Worm (Caenorhabditis elegans) whole organism, L4/young adult: ENCODE measurements around the gene adal-1.

Experiments
- W03F9.2 ChIP-seq: fragments of 150-350 bp; optimal IDR thresholded peaks from 2 replicates; lab custom pipeline; 2014; ENCODE audit warnings: missing biosample characterization, missing genetic modification characterization
- dao-5 ChIP-seq: sonication (generic microtip); optimal IDR thresholded peaks from 2 replicates; lab custom pipeline; 2016; ENCODE audit warnings: missing genotype, missing genetic modification characterization, moderate library complexity, missing compliant biosample characterization
- him-1 ChIP-seq: sonication (generic microtip); optimal IDR thresholded peaks from 2 replicates; lab custom pipeline; 2016; ENCODE audit warnings: missing genotype, missing genetic modification reagents, missing genetic modification characterization, missing compliant biosample characterization

adal-1 gene

DNA sequence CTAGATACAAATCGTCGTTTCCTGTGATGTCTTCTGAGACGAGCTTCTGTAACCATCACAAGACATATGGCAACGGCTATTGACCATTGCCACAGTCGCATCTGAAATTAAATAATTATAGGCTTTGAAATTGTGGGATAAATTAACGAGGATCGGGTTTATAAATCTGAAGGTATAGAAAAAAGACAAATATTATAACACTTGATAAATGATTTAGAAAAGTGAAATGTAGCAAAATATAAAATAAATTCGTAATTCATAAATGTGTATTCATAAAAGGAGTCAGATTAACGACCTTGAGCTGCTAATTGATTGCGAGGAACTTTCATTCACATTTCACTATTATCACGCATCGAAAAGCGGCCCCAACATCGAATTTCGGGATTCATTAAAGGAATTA is 29.8 kb downstream of the adal-1 start, which contains the start of gene aff-1:
aff-1 (minus strand) TSS at position 101 of the 400 bp plus-strand sequence.
- no peak for TF ChIP-seq him-1
- no peak for TF ChIP-seq dao-5 (tag; lab: Kevin White, UChicago)
- TF ChIP-seq W03F9.2: no peak

DNA sequence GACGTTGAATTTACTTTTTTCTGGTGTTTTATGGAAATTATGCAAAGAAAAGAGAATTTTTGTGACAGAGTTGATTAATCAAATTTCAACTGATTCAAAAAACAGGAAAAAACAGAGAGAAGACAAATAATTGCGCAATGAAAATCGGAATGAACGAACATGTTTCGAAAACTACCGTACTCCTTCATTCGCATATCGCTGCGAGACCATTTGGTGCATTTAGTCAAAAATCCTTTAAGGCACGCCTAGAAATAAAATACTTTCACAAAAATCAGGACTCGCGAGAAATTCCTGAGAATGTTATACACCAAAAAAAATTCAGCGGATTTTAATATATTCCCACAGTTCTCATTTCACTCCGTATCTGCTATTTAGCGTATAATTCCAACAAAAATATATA is 33.4 kb downstream of the adal-1 start:
- TF ChIP-seq W03F9.2: no peak
- TF ChIP-seq dao-5 (tag; lab: Kevin White, UChicago): no peak
- no peak for TF ChIP-seq him-1

DNA sequence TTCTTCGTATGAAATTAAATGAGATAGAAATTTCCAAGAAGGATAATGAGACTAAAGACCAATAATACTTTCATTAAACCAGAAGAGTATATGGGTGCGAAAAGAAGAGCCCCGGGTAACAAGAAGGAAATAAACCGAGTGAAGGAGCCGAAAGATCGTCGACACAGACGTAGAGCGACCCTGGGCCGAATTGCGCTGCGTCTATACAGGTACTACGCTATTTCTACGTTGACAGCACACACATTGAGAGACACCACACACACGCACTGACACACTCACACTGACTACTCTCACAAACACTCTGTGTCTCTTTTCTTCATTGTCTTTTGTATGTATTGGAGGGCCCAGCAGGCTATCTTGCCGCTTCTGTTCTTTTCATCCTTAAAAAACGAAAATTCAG is 34.6 kb downstream of the adal-1 start:
- TF ChIP-seq him-1 (no peak), W03F9.2 (no peak), dao-5 (tag; lab: Kevin White, UChicago) (no peak)

DNA sequence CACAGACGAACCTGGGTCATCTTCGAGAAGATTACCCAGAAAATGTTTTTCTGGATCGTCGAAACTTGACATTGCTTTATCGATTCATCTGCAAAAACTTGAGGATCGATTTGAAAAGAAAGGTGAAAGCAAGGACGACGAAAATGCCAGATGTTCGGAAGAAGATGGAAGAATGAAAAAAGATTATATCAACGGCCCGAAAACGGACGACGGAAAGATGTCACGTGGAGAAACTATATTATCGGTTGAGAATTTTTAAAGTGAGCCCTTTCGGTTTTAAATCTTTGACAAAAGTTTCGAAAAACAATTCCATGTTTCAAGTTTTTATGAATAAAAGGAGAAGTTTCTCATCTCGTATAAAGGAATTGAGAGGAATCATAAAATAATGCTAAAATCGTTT is 35.2 kb downstream of the adal-1 start, which contains the start of gene dnj-5:
dnj-5 (minus strand) TSS at position 101 of the 400 bp plus-strand sequence.
- TF ChIP-seq dao-5 (tag; lab: Kevin White, UChicago): no peak
- no peak for TF ChIP-seq him-1
- TF ChIP-seq W03F9.2: no peak

DNA sequence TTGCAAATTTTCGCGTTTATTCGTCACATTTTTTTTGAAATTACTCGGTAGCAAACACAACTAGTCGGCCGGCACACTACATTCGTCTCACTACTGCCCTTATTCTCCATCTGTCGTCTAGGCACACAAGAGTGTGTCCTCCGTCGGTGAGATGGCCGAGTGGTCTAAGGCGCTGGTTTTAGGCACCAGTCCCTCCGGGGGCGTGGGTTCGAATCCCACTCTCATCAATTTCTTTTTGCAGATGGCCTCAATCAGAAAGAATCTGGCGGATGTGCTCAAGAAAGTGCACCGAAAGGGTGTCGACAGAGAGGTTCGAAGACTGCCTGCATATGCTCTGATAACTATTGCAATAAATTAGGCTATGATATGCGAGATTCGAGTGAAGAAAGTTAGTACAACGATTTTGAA is 40.4 kb downstream of the adal-1 start:
- TF ChIP-seq him-1 (peak; percentile 91), dao-5 (tag; lab: Kevin White, UChicago) (peak; percentile 24), W03F9.2 (peak; percentile 14)

DNA sequence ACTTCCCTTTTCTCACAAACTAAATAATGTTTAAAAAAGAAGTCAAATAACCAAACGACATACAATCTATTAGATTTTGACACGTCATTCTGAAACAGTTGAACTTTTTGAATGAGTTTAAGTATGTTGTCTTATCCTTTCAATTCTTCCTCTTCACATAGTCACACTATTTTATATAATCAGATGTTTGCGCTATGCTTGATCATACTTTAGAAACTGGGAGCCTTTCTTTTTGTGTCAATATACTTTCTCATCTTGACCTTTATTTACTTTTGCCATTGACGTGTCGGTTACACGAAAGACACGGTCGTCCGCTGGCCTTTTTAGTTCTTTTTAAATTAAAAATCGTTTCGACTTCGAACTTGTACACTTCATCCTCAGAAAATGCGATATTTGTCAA is 41.5 kb downstream of the adal-1 start, which contains the start of gene C04A2.15:
C04A2.15 (plus strand) TSS at position 299 of the 400 bp plus-strand sequence.
- TF ChIP-seq dao-5 (tag; lab: Kevin White, UChicago): no peak
- no peak for TF ChIP-seq W03F9.2
- TF ChIP-seq him-1: no peak

DNA sequence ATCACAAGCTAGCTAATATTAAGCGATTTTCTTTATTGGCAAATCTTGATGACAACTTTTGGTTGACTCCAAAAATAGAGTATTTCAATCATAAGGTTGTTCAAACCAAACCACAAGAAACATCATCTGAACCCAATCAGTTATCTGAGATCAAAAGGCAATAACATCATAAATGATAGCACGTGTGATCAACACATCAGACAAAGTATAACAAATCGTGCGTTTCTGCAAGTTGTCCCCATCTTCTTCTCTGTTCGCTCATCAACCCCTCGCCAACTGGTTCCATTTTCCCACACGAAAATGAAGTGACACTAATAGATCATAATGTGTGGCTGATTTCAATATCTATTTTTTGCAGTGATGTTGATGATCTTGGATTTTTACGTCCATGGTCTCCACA is 44.1 kb downstream of the adal-1 start:
- TF ChIP-seq W03F9.2: no peak
- TF ChIP-seq him-1: no peak
- TF ChIP-seq dao-5 (tag; lab: Kevin White, UChicago): no peak

DNA sequence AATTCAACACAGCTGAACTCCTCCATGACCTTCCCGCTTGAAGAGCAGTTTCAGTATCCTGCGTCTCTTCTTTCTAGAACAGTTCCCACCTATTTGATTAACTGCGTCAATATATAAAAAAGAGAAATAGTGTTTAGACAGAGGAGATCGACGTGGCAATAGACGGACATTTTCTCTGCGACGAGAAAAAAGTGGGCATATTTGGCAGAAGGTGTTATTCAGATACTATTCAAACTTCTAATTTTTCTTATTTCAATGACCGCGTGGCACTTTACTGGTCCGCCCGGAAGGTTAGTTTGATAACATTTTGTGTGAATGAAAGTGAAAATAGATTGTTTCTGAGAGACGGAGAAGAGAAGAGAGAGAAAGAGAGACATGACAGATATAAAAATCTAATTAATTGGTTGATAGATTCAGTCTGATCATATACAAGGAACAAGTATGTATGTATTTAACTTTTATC is 45.5 kb downstream of the adal-1 start, which contains the start of gene tbc-6:
tbc-6 (plus strand) TSS at position 208 of the 463 bp plus-strand sequence.
- TF ChIP-seq dao-5 (tag; lab: Kevin White, UChicago) (no peak), W03F9.2 (peak; percentile 61)

DNA sequence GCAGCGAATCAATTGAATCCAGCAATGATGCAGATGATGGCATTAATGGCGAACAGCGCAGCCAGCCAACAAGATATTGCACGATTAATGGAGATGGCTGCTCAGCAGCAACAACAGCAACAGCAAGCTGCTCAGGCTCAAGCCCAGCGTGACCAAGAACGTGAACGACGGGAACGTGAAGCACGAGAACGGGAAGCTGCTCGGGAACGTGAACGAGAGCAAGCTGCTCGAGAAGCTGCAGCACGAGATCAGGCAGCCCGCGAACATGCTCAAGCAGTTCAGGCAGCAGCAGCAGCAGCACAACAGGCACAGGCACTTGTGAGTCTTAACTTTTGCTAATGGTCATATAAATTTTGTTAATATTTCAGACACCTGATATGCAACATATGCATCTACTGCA is 46.7 kb downstream of the adal-1 start:
- TF ChIP-seq W03F9.2: no peak
- no peak for TF ChIP-seq him-1
- TF ChIP-seq dao-5 (tag; lab: Kevin White, UChicago): no peak

DNA sequence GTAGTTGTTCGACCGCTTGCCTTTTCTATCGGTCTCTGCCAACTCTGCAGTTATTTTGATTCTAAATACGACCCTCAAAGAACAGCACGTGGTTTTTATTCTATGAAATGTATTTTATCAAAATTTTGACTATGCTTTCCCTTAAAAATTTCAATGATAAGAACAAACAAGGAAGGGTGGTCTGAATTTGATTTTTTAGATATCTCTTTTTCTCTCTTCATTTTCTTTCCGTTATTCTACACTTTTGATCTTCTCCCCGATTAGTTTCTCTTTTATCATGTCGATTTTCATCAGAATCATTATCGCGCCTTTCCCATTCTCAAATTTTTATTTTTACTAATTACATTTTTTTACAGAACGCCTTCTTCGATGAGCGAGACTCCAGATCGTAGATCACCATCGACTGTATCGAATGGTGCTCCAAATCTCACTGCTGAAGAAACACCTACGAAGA is 48.4 kb downstream of the adal-1 start:
- TF ChIP-seq dao-5 (tag; lab: Kevin White, UChicago) (no peak), W03F9.2 (no peak), him-1 (no peak)

DNA sequence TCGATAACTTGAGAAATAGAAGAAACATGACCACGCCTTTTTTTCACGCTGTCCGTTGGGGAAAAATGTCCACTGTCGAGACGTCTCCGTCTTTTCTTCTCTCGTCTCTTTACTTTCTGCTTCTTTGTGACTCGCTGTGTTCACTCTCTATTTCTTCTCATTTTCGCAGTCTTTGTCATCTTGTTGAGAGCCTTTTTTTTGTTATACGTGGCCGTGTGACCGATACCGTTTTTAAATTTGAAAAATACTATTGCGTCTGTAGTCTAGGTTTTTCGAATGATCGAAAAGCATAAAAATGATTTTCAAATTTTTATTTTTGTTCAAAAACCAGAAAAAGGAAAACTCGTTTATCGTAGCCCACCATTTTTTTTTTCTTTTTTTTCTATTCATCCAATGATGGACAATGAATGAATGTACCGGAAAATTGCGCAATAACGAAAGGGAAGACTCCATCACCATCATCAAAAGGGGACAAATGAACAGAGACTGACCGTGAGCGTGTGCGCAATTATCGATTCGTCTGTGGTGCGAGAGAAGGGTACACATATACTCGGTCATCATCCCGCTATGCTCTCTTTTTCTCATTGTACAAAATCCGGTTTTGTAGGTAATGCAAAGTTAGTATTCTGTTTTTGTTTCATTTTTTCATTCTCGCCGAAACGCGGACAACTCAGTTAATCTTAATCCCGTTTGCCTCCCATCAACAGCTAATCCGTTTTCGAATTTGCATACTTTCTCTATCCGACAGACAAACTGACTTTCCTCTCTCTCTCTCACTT is 49.0 kb downstream of the adal-1 start:
- no peak for TF ChIP-seq him-1
- TF ChIP-seq W03F9.2: no peak
- TF ChIP-seq dao-5 (tag; lab: Kevin White, UChicago): no peak

DNA sequence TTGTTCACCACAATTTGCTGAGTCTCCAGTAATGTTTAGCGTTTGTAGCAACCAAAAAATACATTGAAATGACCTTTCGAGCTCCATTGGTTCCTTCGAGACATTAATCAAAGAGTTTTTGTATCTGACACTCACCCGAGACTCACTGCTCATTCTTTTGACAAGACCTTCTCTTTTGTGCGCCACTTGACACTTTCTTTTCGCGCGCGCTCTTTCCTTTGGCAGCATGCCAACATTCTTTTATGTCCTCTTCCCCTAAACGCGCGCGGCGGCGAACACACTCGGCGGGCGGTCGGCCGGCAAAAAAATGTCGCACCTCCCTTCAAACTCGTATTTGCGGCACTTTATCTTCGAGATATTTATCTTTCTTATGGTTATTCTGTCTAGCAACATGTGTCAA is 49.8 kb downstream of the adal-1 start:
- TF ChIP-seq dao-5 (tag; lab: Kevin White, UChicago): no peak
- TF ChIP-seq W03F9.2: no peak
- no peak for TF ChIP-seq him-1

DNA sequence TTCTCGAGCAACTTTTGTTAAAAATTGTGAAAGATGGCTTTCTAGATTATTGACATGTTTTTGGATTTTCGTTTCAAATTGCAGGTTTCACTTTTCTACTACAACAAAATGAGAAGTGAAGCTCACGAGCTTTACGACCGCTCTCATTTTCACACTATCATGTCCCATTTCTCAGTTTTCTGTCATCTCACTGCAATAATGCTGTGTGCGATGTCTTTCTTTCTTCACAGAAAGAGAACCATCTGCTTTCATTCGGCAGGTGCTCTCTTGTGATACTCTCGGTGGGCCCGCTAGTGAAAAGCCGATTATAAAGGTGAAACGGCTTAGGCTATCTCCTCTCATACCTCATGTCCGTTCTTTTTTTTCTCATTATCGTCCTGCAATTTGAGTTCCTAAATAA is 50.2 kb downstream of the adal-1 start:
- TF ChIP-seq W03F9.2 (no peak), him-1 (no peak), dao-5 (tag; lab: Kevin White, UChicago) (no peak)

DNA sequence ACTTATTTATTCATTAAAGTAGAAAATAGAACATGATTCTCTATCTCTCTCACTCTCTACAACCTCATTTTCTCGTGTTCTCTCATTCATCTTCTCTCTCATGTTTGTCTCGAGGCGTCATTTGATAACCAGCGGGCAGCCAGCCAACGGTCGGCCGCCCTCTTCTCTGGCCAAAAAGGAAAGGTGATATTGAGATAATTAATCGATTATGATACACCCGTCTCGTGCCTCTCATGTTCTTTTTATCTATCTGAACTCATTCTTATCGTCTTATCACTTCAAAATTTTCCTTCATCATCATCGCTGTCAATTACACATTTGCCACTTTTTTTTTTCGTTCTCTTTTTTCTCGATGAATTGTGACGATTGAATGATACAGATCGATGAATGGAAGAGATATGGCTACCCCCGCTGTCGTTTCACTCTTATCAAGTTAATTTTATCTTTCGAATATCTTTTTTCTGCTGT is 50.8 kb downstream of the adal-1 start:
- TF ChIP-seq W03F9.2 (no peak), him-1 (no peak), dao-5 (tag; lab: Kevin White, UChicago) (no peak)

DNA sequence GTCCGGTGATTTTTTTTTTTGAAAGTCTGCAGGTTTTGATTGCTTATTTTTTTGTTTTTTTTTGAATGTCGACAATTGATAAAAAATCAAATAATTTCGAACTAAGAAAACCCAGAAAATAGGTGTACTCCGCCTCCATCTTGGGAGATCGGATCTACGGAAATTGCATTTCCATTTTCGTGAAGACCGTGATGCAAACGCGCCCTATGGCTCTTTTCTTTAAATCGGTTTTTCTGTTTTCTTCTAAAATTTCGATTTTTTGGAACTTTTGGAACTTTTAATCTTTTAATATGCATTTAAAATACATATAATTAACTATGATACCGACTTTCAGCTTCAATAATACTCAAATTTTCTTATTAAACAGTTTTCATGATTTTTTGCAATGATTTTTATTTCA is 51.4 kb downstream of the adal-1 start:
- no peak for TF ChIP-seq W03F9.2
- TF ChIP-seq him-1: no peak
- TF ChIP-seq dao-5 (tag; lab: Kevin White, UChicago): no peak
